Fruit fly (Drosophila melanogaster) S2 (cell line): ENCODE measurements around the gene CG31465.

Source experiments
- CG8478 ChIP-seq: fragments of >200 bp; optimal IDR thresholded peaks from 2 replicates; lab custom pipeline; 2018
- CTCF ChIP-seq, 2 experiments: fragments of >200 bp; optimal IDR thresholded peaks; 2 replicates each; lab custom pipeline; 2018

- TF ChIP-seq CG8478 (lab: Kevin White, UChicago) (no peak), CTCF (optimal IDR thresholded peaks at IDR 0.05; lab: Kevin White, UChicago) (no peak)
These were observed 49.6 kb upstream of the CG31465 start for dm6 chr3R:21831040-21831439.
